Fruit fly (Drosophila melanogaster): Measurements from ENCODE around the gene GAPsec.
A peak's percentile ranks its signal among the peaks of the same experiment; 100 is the strongest.

The GAPsec gene

dm6 chr3L:8623702-8624421 lies at the start of gene GAPsec, which contains the start of gene Zasp66:
Gene GAPsec, minus strand, starts transcription at chr3L:8623901.
Gene Zasp66, plus strand, starts transcription at chr3L:8624371.
- TF ChIP-seq CG32121 (GFP tag; IDR thresholded peaks at IDR 0.05) (no peak), CG15710 (tag; optimal IDR thresholded peaks at IDR 0.05) (no peak), Pif1B (GFP tag; optimal IDR thresholded peaks at IDR 0.05) (no peak), fd96Ca (GFP tag; IDR thresholded peaks at IDR 0.05) (no peak), Ets98B (GFP tag; IDR thresholded peaks at IDR 0.05) (no peak), rn (GFP tag; IDR thresholded peaks at IDR 0.05) (no peak), D1 (tag; optimal IDR thresholded peaks at IDR 0.05) (no peak), Snoo (tag; optimal IDR thresholded peaks at IDR 0.05) (no peak), CG8301 (tag; optimal IDR thresholded peaks at IDR 0.05) (no peak)

dm6 chr3L:8672199-8673059 lies 48.7 kb upstream of the GAPsec start:
- peak; percentile 8 for TF ChIP-seq EcR (GFP tag; optimal IDR thresholded peaks at IDR 0.05)
- TF ChIP-seq Pif1B (GFP tag; optimal IDR thresholded peaks at IDR 0.05) = no peak
- TF ChIP-seq fd96Ca (GFP tag; IDR thresholded peaks at IDR 0.05) = 0 out of 3 replicates have a peak, but pooled peaks have one; percentile 24
- TF ChIP-seq CG4496 (GFP tag; IDR thresholded peaks at IDR 0.05) = peak; percentile 76
- no peak for TF ChIP-seq CG15710 (tag; optimal IDR thresholded peaks at IDR 0.05)
- TF ChIP-seq Pif1A (GFP tag; optimal IDR thresholded peaks at IDR 0.05) = peak; percentile 49
- TF ChIP-seq CG32121 (GFP tag; IDR thresholded peaks at IDR 0.05) = peak; percentile 69; the same call in 1 of the 2 replicates
- TF ChIP-seq D1 (tag; optimal IDR thresholded peaks at IDR 0.05) = peak; percentile 23
- 0 out of 2 replicates have a peak, but pooled peaks have one; percentile 6 for TF ChIP-seq CG12605 (GFP tag; IDR thresholded peaks at IDR 0.05)
- TF ChIP-seq CG8301 (tag; optimal IDR thresholded peaks at IDR 0.05) = peak; percentile 53
- TF ChIP-seq Ets98B (GFP tag; IDR thresholded peaks at IDR 0.05) = peak; percentile 49
- TF ChIP-seq CG8159 (tag; optimal IDR thresholded peaks at IDR 0.05) = peak; percentile 43
- peak; percentile 65 for TF ChIP-seq CG13204 (GFP tag; optimal IDR thresholded peaks at IDR 0.05)
- TF ChIP-seq CG10348 (GFP tag; IDR thresholded peaks at IDR 0.05) = no peak
- peak; percentile 36 for TF ChIP-seq CG14655 (GFP tag; optimal IDR thresholded peaks at IDR 0.05)
- peak; percentile 54 for TF ChIP-seq Snoo (tag; optimal IDR thresholded peaks at IDR 0.05)
- TF ChIP-seq gl (tag; optimal IDR thresholded peaks at IDR 0.05) = no peak
- peak; percentile 27 for TF ChIP-seq CG9948 (tag; optimal IDR thresholded peaks at IDR 0.05)
- no peak for TF ChIP-seq CG34367 (tag; optimal IDR thresholded peaks at IDR 0.05)
- no peak for TF ChIP-seq rn (GFP tag; IDR thresholded peaks at IDR 0.05)
- peak; percentile 44 for TF ChIP-seq CG17806 (tag; optimal IDR thresholded peaks at IDR 0.05)

- TF ChIP-seq CG15710 (tag; optimal IDR thresholded peaks at IDR 0.05) (no peak), Pif1A (GFP tag; optimal IDR thresholded peaks at IDR 0.05) (no peak), EcR (GFP tag; optimal IDR thresholded peaks at IDR 0.05) (no peak), D1 (tag; optimal IDR thresholded peaks at IDR 0.05) (no peak), CG8159 (tag; optimal IDR thresholded peaks at IDR 0.05) (no peak), CG10348 (GFP tag; IDR thresholded peaks at IDR 0.05) (no peak), CG9948 (tag; optimal IDR thresholded peaks at IDR 0.05) (no peak), Snoo (tag; optimal IDR thresholded peaks at IDR 0.05) (no peak), gl (tag; optimal IDR thresholded peaks at IDR 0.05) (no peak), CG8301 (tag; optimal IDR thresholded peaks at IDR 0.05) (no peak), CG14655 (GFP tag; optimal IDR thresholded peaks at IDR 0.05) (no peak), CG34367 (tag; optimal IDR thresholded peaks at IDR 0.05) (no peak), CG32121 (GFP tag; IDR thresholded peaks at IDR 0.05) (no peak), CG17806 (tag; optimal IDR thresholded peaks at IDR 0.05) (no peak), Ets98B (GFP tag; IDR thresholded peaks at IDR 0.05) (no peak), rn (GFP tag; IDR thresholded peaks at IDR 0.05) (no peak), CG13204 (GFP tag; optimal IDR thresholded peaks at IDR 0.05) (no peak), CG4496 (GFP tag; IDR thresholded peaks at IDR 0.05) (no peak)
Observed at dm6 chr3L:8670983-8671382, 47.3 kb upstream of the GAPsec start.

- no peak for TF ChIP-seq CG8159 (tag; optimal IDR thresholded peaks at IDR 0.05)
- TF ChIP-seq Pif1A (GFP tag; optimal IDR thresholded peaks at IDR 0.05) = no peak
- no peak for TF ChIP-seq CG13204 (GFP tag; optimal IDR thresholded peaks at IDR 0.05)
- no peak for TF ChIP-seq EcR (GFP tag; optimal IDR thresholded peaks at IDR 0.05)
- TF ChIP-seq CG32121 (GFP tag; IDR thresholded peaks at IDR 0.05) = no peak
- TF ChIP-seq D1 (tag; optimal IDR thresholded peaks at IDR 0.05) = no peak
- no peak for TF ChIP-seq CG10348 (GFP tag; IDR thresholded peaks at IDR 0.05)
- no peak for TF ChIP-seq fd96Ca (GFP tag; IDR thresholded peaks at IDR 0.05)
- TF ChIP-seq Ets98B (GFP tag; IDR thresholded peaks at IDR 0.05) = no peak
- TF ChIP-seq CG9948 (tag; optimal IDR thresholded peaks at IDR 0.05) = no peak
- no peak for TF ChIP-seq rn (GFP tag; IDR thresholded peaks at IDR 0.05)
Observed at dm6 chr3L:8669847-8670622, 46.3 kb upstream of the GAPsec start.

dm6 chr3L:8669087-8669486 lies 45.4 kb upstream of the GAPsec start:
- TF ChIP-seq Pif1B (GFP tag; optimal IDR thresholded peaks at IDR 0.05) (peak; percentile 67), EcR (GFP tag; optimal IDR thresholded peaks at IDR 0.05) (peak; percentile 86), D1 (tag; optimal IDR thresholded peaks at IDR 0.05) (peak; percentile 69), CG8301 (tag; optimal IDR thresholded peaks at IDR 0.05) (peak; percentile 45), CG9948 (tag; optimal IDR thresholded peaks at IDR 0.05) (peak; percentile 83), Ets98B (GFP tag; IDR thresholded peaks at IDR 0.05) (peak; percentile 35; the same call in 1 of the 2 replicates), gl (tag; optimal IDR thresholded peaks at IDR 0.05) (peak; percentile 78), CG15710 (tag; optimal IDR thresholded peaks at IDR 0.05) (peak; percentile 88), CG32121 (GFP tag; IDR thresholded peaks at IDR 0.05) (no peak), Snoo (tag; optimal IDR thresholded peaks at IDR 0.05) (peak; percentile 78), fd96Ca (GFP tag; IDR thresholded peaks at IDR 0.05) (peak; percentile 69; the same call in 2 of the 3 replicates), CG8159 (tag; optimal IDR thresholded peaks at IDR 0.05) (peak; percentile 92), rn (GFP tag; IDR thresholded peaks at IDR 0.05) (no peak), CG13204 (GFP tag; optimal IDR thresholded peaks at IDR 0.05) (no peak), CG14655 (GFP tag; optimal IDR thresholded peaks at IDR 0.05) (peak; percentile 74), CG17806 (tag; optimal IDR thresholded peaks at IDR 0.05) (peak; percentile 90), CG34367 (tag; optimal IDR thresholded peaks at IDR 0.05) (peak; percentile 88), Pif1A (GFP tag; optimal IDR thresholded peaks at IDR 0.05) (peak; percentile 83), CG4496 (GFP tag; IDR thresholded peaks at IDR 0.05) (peak; percentile 77), CG12605 (GFP tag; IDR thresholded peaks at IDR 0.05) (0 out of 2 replicates have a peak, but pooled peaks have one; percentile 38), CG10348 (GFP tag; IDR thresholded peaks at IDR 0.05) (no peak)

Data from whole organism, pupa.